Fruit fly (Drosophila melanogaster): ENCODE results near the gene CG46320.
A peak's percentile ranks its signal among the peaks of the same experiment; 100 is the strongest.

The CG46320 gene

DNA sequence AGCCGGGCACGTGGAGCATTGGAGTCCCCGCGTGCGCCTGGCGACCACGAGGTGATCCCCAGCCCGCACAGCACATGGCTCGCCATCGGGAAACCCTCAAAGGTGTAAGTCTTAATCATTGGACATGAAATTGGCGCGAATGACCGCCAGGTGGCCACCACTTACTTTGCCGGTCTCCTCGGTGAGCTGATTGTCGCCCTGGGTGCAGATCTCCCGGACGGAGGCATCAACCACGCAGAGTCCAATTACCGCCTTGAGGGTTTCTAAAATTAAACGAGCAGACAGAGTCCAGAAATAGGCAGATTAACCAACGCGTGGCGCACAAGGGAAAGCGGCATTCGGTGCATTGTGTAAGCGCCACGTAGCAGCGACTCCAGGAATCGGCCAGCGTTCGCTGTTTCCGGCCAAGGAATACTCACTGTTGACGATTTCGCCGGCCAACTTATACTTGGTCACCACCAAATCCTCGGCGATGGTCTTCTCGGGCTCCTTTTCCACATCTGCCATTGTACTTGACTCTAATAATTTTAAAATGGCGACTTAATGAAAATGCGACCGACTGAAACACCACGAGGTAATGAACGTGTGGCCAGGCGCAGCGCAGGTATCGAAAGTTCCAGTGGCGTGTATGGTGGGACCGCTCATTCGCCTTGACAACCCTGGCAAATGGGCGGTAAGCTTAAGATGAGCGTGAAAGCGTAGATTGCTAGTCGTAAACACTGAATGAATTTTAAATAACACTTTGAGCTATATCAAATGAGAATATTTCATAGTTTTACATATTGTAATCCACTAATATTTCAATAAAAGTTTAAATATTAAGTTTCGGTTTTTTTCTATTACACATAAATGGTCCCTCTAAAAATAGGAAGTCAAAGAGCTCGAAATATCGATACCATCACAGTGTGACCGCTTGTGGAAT is 101.3 kb downstream of the CG46320 start, which contains the start of gene CG10576 (continued):
- TF ChIP-seq CG17802 (tag; optimal IDR thresholded peaks at IDR 0.05) (no peak), ato (GFP tag; IDR thresholded peaks at IDR 0.05; ENCODE audit: partially characterized antibody) (peak; percentile 38; the same call in 1 of the 2 replicates), row (GFP tag; IDR thresholded peaks at IDR 0.05) (peak; percentile 76), CG5953 (GFP tag; IDR thresholded peaks at IDR 0.05) (no peak), tap (tag; optimal IDR thresholded peaks at IDR 0.05) (no peak), Taf1 (GFP tag; IDR thresholded peaks at IDR 0.05) (no peak), klu (GFP tag; IDR thresholded peaks at IDR 0.05) (no peak), CG10366 (GFP tag; IDR thresholded peaks at IDR 0.05) (no peak), danr (GFP tag; IDR thresholded peaks at IDR 0.05) (no peak), lbe (GFP tag; optimal IDR thresholded peaks at IDR 0.05) (no peak), wek (GFP tag; optimal IDR thresholded peaks at IDR 0.05) (no peak), lilli (GFP tag; optimal IDR thresholded peaks at IDR 0.05) (peak; percentile 24), sens-2 (GFP tag; IDR thresholded peaks at IDR 0.05) (no peak), CG32532 (GFP tag; IDR thresholded peaks at IDR 0.05) (0 out of 2 replicates have a peak, but pooled peaks have one; percentile 26), HLH4C (GFP tag; IDR thresholded peaks at IDR 0.05; ENCODE audit: partially characterized antibody) (0 out of 3 replicates have a peak, but pooled peaks have one; percentile 36), CG11093 (GFP tag; IDR thresholded peaks at IDR 0.05) (no peak), MTF-1 (GFP tag; optimal IDR thresholded peaks at IDR 0.05; ENCODE audit: borderline replicate concordance) (no peak), CG9609 (GFP tag; optimal IDR thresholded peaks at IDR 0.05) (no peak), E2f1 (GFP tag; IDR thresholded peaks at IDR 0.05) (no peak), Vsx1 (GFP tag; optimal IDR thresholded peaks at IDR 0.05) (no peak), CG4617 (GFP tag; optimal IDR thresholded peaks at IDR 0.05; ENCODE audit: borderline replicate concordance) (no peak), fd3F (GFP tag; optimal IDR thresholded peaks at IDR 0.05) (no peak), Kr (GFP tag; optimal IDR thresholded peaks at IDR 0.05) (no peak), pnt (GFP tag; optimal IDR thresholded peaks at IDR 0.05) (no peak), CG17612 (GFP tag; IDR thresholded peaks at IDR 0.05) (no peak), H15 (GFP tag; IDR thresholded peaks at IDR 0.05) (no peak), abd-A (tag; optimal IDR thresholded peaks at IDR 0.05) (no peak), Antp (GFP tag; optimal IDR thresholded peaks at IDR 0.05) (no peak), CG5245 (GFP tag; optimal IDR thresholded peaks at IDR 0.05) (no peak), so (GFP tag; IDR thresholded peaks at IDR 0.05) (peak; percentile 42; the same call in 1 of the 3 replicates), CG42726 (GFP tag; IDR thresholded peaks at IDR 0.05; ENCODE audit: partially characterized antibody) (no peak), CG18476 (GFP tag; optimal IDR thresholded peaks at IDR 0.05) (no peak), knrl (GFP tag; IDR thresholded peaks at IDR 0.05; ENCODE audit: partially characterized antibody) (peak; percentile 79), stc (GFP tag; IDR thresholded peaks at IDR 0.05) (peak; percentile 31; the same call in 1 of the 2 replicates), odd (GFP tag; optimal IDR thresholded peaks at IDR 0.05) (no peak), zfh1 (GFP tag; IDR thresholded peaks at IDR 0.05) (no peak), lola (GFP tag; optimal IDR thresholded peaks at IDR 0.05) (peak in 1 of 3 experiments; percentile 4), fru (optimal IDR thresholded peaks at IDR 0.05) (no peak), Hmr (GFP tag; optimal IDR thresholded peaks at IDR 0.05) (no peak), Lim3 (GFP tag; IDR thresholded peaks at IDR 0.05) (no peak), CG6175 (GFP tag; IDR thresholded peaks at IDR 0.05) (no peak), CG2120 (GFP tag; optimal IDR thresholded peaks at IDR 0.05) (peak; percentile 39), CG4730 (GFP tag; IDR thresholded peaks at IDR 0.05) (no peak), Sox102F (GFP tag; optimal IDR thresholded peaks at IDR 0.05) (no peak), CG18262 (tag; optimal IDR thresholded peaks at IDR 0.05) (no peak), CG13287 (GFP tag; IDR thresholded peaks at IDR 0.05; ENCODE audit: partially characterized antibody) (peak; percentile 74), CG14667 (GFP tag; IDR thresholded peaks at IDR 0.05) (no peak), CG17385 (GFP tag; optimal IDR thresholded peaks at IDR 0.05) (no peak), sens (GFP tag) (no peak)
